Fruit fly (Drosophila melanogaster): Measurements from ENCODE around the gene Ir7c.
A peak's percentile ranks its signal among the peaks of the same experiment; 100 is the strongest.

The Ir7c gene

DNA sequence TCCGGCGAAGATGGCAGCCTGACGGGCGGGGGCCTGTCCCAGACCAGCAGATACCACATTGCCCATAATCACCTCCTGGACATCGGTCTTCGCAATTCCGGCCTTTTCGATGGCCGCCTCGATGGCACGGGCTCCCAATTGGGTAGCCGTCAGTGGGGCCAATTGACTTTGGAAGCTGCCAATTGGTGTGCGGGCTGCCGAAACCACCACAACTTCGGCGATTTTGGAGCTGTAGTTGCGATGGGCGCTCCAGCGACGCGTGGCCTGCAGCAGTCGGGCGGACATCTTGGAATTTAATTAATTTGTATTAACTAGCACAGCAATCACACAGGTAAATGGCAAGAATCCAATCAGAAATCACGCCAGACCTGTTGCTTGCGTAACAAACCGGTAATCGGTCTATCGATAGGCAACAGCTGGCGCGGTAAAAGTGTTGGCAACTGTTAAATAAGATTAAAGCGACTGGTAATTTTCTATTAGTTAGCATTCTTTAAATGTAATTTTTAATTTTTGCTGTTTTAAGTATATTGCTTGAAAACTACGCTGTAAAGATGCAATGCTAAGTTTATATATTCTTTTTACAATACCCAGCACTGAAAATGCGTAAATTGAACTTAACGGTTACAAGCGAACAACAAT, 14.3 kb downstream of the Ir7c start, which contains the start of gene Acat1 (continued):
- TF ChIP-seq fd3F (GFP tag; optimal IDR thresholded peaks at IDR 0.05) (no peak), H15 (GFP tag; IDR thresholded peaks at IDR 0.05) (no peak), tll (GFP tag; optimal IDR thresholded peaks at IDR 0.05) (no peak), gcm (GFP tag; optimal IDR thresholded peaks at IDR 0.05) (peak; percentile 8), CG33557 (GFP tag; optimal IDR thresholded peaks at IDR 0.05) (no peak), hbn (GFP tag; IDR thresholded peaks at IDR 0.05; ENCODE audit: partially characterized antibody) (peak; percentile 18; the same call in 1 of the 2 replicates), CG3847 (GFP tag; IDR thresholded peaks at IDR 0.05) (peak; percentile 53; the same call in 1 of the 2 replicates), CG3407 (GFP tag; optimal IDR thresholded peaks at IDR 0.05) (peak; percentile 33), ase (GFP tag; IDR thresholded peaks at IDR 0.05) (no peak), CG8765 (GFP tag; IDR thresholded peaks at IDR 0.05) (no peak), Chrac-16 (GFP tag; optimal IDR thresholded peaks at IDR 0.05) (peak; percentile 57), CG17912 (GFP tag; optimal IDR thresholded peaks at IDR 0.05) (no peak), eve (GFP tag; optimal IDR thresholded peaks at IDR 0.05) (no peak), CG6175 (GFP tag; IDR thresholded peaks at IDR 0.05) (no peak), CG9437 (GFP tag; optimal IDR thresholded peaks at IDR 0.05) (peak; percentile 47), odd (GFP tag; optimal IDR thresholded peaks at IDR 0.05) (no peak), Dek (tag; optimal IDR thresholded peaks at IDR 0.05) (no peak), CG10366 (GFP tag; IDR thresholded peaks at IDR 0.05) (peak; percentile 33; the same call in 1 of the 2 replicates), org-1 (GFP tag; optimal IDR thresholded peaks at IDR 0.05) (no peak), Spps (tag; optimal IDR thresholded peaks at IDR 0.05) (peak; percentile 23), CG11093 (GFP tag; IDR thresholded peaks at IDR 0.05) (no peak), emc (GFP tag; optimal IDR thresholded peaks at IDR 0.05) (no peak), NFAT (GFP tag; IDR thresholded peaks at IDR 0.05) (no peak), HmgD (GFP tag; optimal IDR thresholded peaks at IDR 0.05) (peak; percentile 29), CG17186 (GFP tag; optimal IDR thresholded peaks at IDR 0.05) (peak; percentile 22), CG17359 (tag; optimal IDR thresholded peaks at IDR 0.05) (no peak), unpg (GFP tag; optimal IDR thresholded peaks at IDR 0.05) (no peak), nmo (GFP tag; optimal IDR thresholded peaks at IDR 0.05) (peak; percentile 66), B-H2 (GFP tag; optimal IDR thresholded peaks at IDR 0.05) (no peak), Awh (GFP tag; IDR thresholded peaks at IDR 0.05) (peak; percentile 47; the same call in 1 of the 2 replicates), p53 (GFP tag; optimal IDR thresholded peaks at IDR 0.05) (no peak), Stat92E (GFP tag; optimal IDR thresholded peaks at IDR 0.05) (no peak), CG12155 (GFP tag; optimal IDR thresholded peaks at IDR 0.05) (peak; percentile 65), mam (GFP tag; optimal IDR thresholded peaks at IDR 0.05) (peak; percentile 64), CG14014 (GFP tag; IDR thresholded peaks at IDR 0.05) (peak; percentile 18; the same call in 1 of the 2 replicates), Hr39 (optimal IDR thresholded peaks at IDR 0.05) (no peak), dati (GFP tag; IDR thresholded peaks at IDR 0.05) (no peak), CG8924 (tag; optimal IDR thresholded peaks at IDR 0.05) (peak; percentile 41), CG7372 (GFP tag; IDR thresholded peaks at IDR 0.05) (peak; percentile 34; the same call in 1 of the 2 replicates), CG10654 (GFP tag; optimal IDR thresholded peaks at IDR 0.05) (peak; percentile 48), klu (GFP tag; IDR thresholded peaks at IDR 0.05) (peak; percentile 32; the same call in 1 of the 2 replicates), hkb (optimal IDR thresholded peaks at IDR 0.05) (no peak), hkb (GFP tag; IDR thresholded peaks at IDR 0.05) (peak; percentile 80), unc-4 (GFP tag; IDR thresholded peaks at IDR 0.05; ENCODE audit: partially characterized antibody) (peak; percentile 50; the same call in 1 of the 2 replicates), CG32532 (GFP tag; IDR thresholded peaks at IDR 0.05) (peak; percentile 72), CTCF (GFP tag; optimal IDR thresholded peaks at IDR 0.05) (no peak), Kr (GFP tag; optimal IDR thresholded peaks at IDR 0.05) (no peak), nom (GFP tag; optimal IDR thresholded peaks at IDR 0.05) (peak; percentile 19), Xbp1 (GFP tag; optimal IDR thresholded peaks at IDR 0.05) (peak; percentile 56), CG17568 (GFP tag; optimal IDR thresholded peaks at IDR 0.05) (no peak), CG12659 (GFP tag; optimal IDR thresholded peaks at IDR 0.05) (peak; percentile 52)

Data from whole organism, embryonic.